3 fruit fly cellular contexts compared by ENCODE assay signal in genomic region chr3R:24557020-24557465, dm6.
TF ChIP-seq lines count a peak whose summit lies in the region.

No protein-coding gene starts in this region.

TF ChIP-seq in whole organism, adult, 20 proteins besides CTCF, POLR2A, EP300 and RAD21 (continued from another document):
- TF ChIP-seq tj (GFP tag; optimal IDR thresholded peaks at IDR 0.05; lab: Kevin White, UChicago) (peak; percentile 18), CG12768 (GFP tag; optimal IDR thresholded peaks at IDR 0.05; lab: Kevin White, UChicago) (peak; percentile 34)

TF ChIP-seq in whole organism, embryonic, 481 proteins besides CTCF, POLR2A, EP300 and RAD21 (continued from another document and continues in another):
- TF ChIP-seq CG12659 (GFP tag; optimal IDR thresholded peaks at IDR 0.05; lab: Kevin White, UChicago) (peak; percentile 54), trh (GFP tag; optimal IDR thresholded peaks at IDR 0.05; lab: Kevin White, UChicago) (peak; percentile 36), bcd (GFP tag; optimal IDR thresholded peaks at IDR 0.05; lab: Kevin White, UChicago) (no peak), PHDP (tag; optimal IDR thresholded peaks at IDR 0.05; lab: Kevin White, UChicago) (peak; percentile 43), maf-S (GFP tag; optimal IDR thresholded peaks at IDR 0.05; lab: Kevin White, UChicago) (peak; percentile 24), trem (tag; optimal IDR thresholded peaks at IDR 0.05; lab: Kevin White, UChicago) (peak; percentile 17), zfh2 (GFP tag; optimal IDR thresholded peaks at IDR 0.05; lab: Kevin White, UChicago) (no peak), CG18764 (GFP tag; optimal IDR thresholded peaks at IDR 0.05; lab: Kevin White, UChicago) (peak; percentile 39), cato (GFP tag; optimal IDR thresholded peaks at IDR 0.05; lab: Kevin White, UChicago; ENCODE audit: borderline replicate concordance) (no peak), CG14441 (GFP tag; IDR thresholded peaks at IDR 0.05; lab: Robert Waterston, UW) (peak; percentile 63), Drgx (GFP tag; IDR thresholded peaks at IDR 0.05; lab: Robert Waterston, UW) (no peak), sima (GFP tag; optimal IDR thresholded peaks at IDR 0.05; lab: Kevin White, UChicago) (no peak), ap (GFP tag; IDR thresholded peaks at IDR 0.05; lab: Robert Waterston, UW) (0 out of 2 replicates have a peak, but pooled peaks have one; percentile 4), CG8281 (tag; optimal IDR thresholded peaks at IDR 0.05; lab: Kevin White, UChicago) (no peak), CG31388 (GFP tag; optimal IDR thresholded peaks at IDR 0.05; lab: Kevin White, UChicago) (peak; percentile 32), Side (GFP tag; optimal IDR thresholded peaks at IDR 0.05; lab: Kevin White, UChicago) (peak; percentile 62), Eip74EF (GFP tag; optimal IDR thresholded peaks at IDR 0.05; lab: Kevin White, UChicago) (peak in 1 of 2 experiments; percentile 48), fd64A (GFP tag; optimal IDR thresholded peaks at IDR 0.05; lab: Kevin White, UChicago) (no peak), Ets97D (GFP tag; optimal IDR thresholded peaks at IDR 0.05; lab: Kevin White, UChicago) (peak; percentile 18), eve (GFP tag; optimal IDR thresholded peaks at IDR 0.05; lab: Kevin White, UChicago) (no peak), ro (GFP tag; IDR thresholded peaks at IDR 0.05; lab: Robert Waterston, UW) (no peak), CG17912 (GFP tag; optimal IDR thresholded peaks at IDR 0.05; lab: Kevin White, UChicago) (peak; percentile 46), twi (tag; optimal IDR thresholded peaks at IDR 0.05; lab: Kevin White, UChicago) (peak; percentile 32), oc (tag; optimal IDR thresholded peaks at IDR 0.05; lab: Kevin White, UChicago) (no peak), CG13894 (tag; optimal IDR thresholded peaks at IDR 0.05; lab: Kevin White, UChicago) (peak; percentile 88), repo (GFP tag; optimal IDR thresholded peaks at IDR 0.05; lab: Kevin White, UChicago) (peak; percentile 66), CG8089 (GFP tag; optimal IDR thresholded peaks at IDR 0.05; lab: Kevin White, UChicago) (peak; percentile 63), CG2120 (GFP tag; optimal IDR thresholded peaks at IDR 0.05; lab: Kevin White, UChicago) (peak; percentile 76), Dad (GFP tag; optimal IDR thresholded peaks at IDR 0.05; lab: Kevin White, UChicago) (peak; percentile 61), fd96Cb (tag; optimal IDR thresholded peaks at IDR 0.05; lab: Kevin White, UChicago) (no peak), CG1647 (GFP tag; optimal IDR thresholded peaks at IDR 0.05; lab: Kevin White, UChicago) (peak; percentile 5), CG14050 (GFP tag; IDR thresholded peaks at IDR 0.05; lab: Robert Waterston, UW) (no peak; the same call in 2 of the 3 replicates), Sry-β (GFP tag; optimal IDR thresholded peaks at IDR 0.05; lab: Kevin White, UChicago) (no peak), sug (tag; optimal IDR thresholded peaks at IDR 0.05; lab: Kevin White, UChicago) (peak; percentile 77), zf30C (GFP tag; optimal IDR thresholded peaks at IDR 0.05; lab: Kevin White, UChicago) (no peak), HmgZ (tag; optimal IDR thresholded peaks at IDR 0.05; lab: Kevin White, UChicago) (peak; percentile 81), dpn (GFP tag; optimal IDR thresholded peaks at IDR 0.05; lab: Kevin White, UChicago) (peak; percentile 78 to 79), tup (GFP tag; optimal IDR thresholded peaks at IDR 0.05; lab: Kevin White, UChicago) (no peak), H2.0 (GFP tag; IDR thresholded peaks at IDR 0.05; lab: Robert Waterston, UW) (peak; percentile 50), CG1529 (GFP tag; optimal IDR thresholded peaks at IDR 0.05; lab: Kevin White, UChicago) (no peak), Ets65A (GFP tag; lab: Kevin White, UChicago) (peak; percentile 93), unpg (GFP tag; optimal IDR thresholded peaks at IDR 0.05; lab: Kevin White, UChicago) (peak; percentile 8), ATbp (GFP tag; optimal IDR thresholded peaks at IDR 0.05; lab: Kevin White, UChicago) (no peak), CG31224 (GFP tag; IDR thresholded peaks at IDR 0.05; lab: Robert Waterston, UW) (0 out of 2 replicates have a peak, but pooled peaks have one; percentile 23), slbo (GFP tag; IDR thresholded peaks at IDR 0.05; lab: Robert Waterston, UW) (peak; percentile 88), kni (GFP tag; optimal IDR thresholded peaks at IDR 0.05; lab: Kevin White, UChicago) (peak; percentile 6), Myb (GFP tag; optimal IDR thresholded peaks at IDR 0.05; lab: Kevin White, UChicago) (peak; percentile 13), Atf6 (GFP tag; IDR thresholded peaks at IDR 0.05; lab: Robert Waterston, UW) (peak; percentile 51; the same call in 1 of the 2 replicates), CG4328 (GFP tag; optimal IDR thresholded peaks at IDR 0.05; lab: Kevin White, UChicago) (peak; percentile 40), prd (optimal IDR thresholded peaks at IDR 0.05; lab: Kevin White, UChicago) (no peak), prd (GFP tag; IDR thresholded peaks at IDR 0.05; lab: Robert Waterston, UW) (peak; percentile 74), unc-4 (GFP tag; IDR thresholded peaks at IDR 0.05; lab: Robert Waterston, UW; ENCODE audit: partially characterized antibody) (peak; percentile 42), CG12104 (GFP tag; optimal IDR thresholded peaks at IDR 0.05; lab: Kevin White, UChicago) (no peak), CG11456 (GFP tag; IDR thresholded peaks at IDR 0.05; lab: Robert Waterston, UW) (peak; percentile 95), CG32772 (GFP tag; IDR thresholded peaks at IDR 0.05; lab: Robert Waterston, UW) (no peak; the same call in 1 of the 2 replicates), rib (GFP tag; IDR thresholded peaks at IDR 0.05; lab: Robert Waterston, UW) (peak; percentile 73; the same call in 1 of the 2 replicates), CkIIα-i1 (GFP tag; IDR thresholded peaks at IDR 0.05; lab: Robert Waterston, UW) (no peak), CG17802 (tag; optimal IDR thresholded peaks at IDR 0.05; lab: Kevin White, UChicago) (no peak), CG43689 (GFP tag; IDR thresholded peaks at IDR 0.05; lab: Robert Waterston, UW) (no peak), Hr78 (GFP tag; optimal IDR thresholded peaks at IDR 0.05; lab: Kevin White, UChicago) (no peak), CG9727 (GFP tag; optimal IDR thresholded peaks at IDR 0.05; lab: Kevin White, UChicago) (peak; percentile 18), sob (GFP tag; IDR thresholded peaks at IDR 0.05; lab: Robert Waterston, UW) (peak; percentile 74), H15 (GFP tag; IDR thresholded peaks at IDR 0.05; lab: Robert Waterston, UW) (peak; percentile 71; the same call in 2 of the 3 replicates), CG7987 (GFP tag; optimal IDR thresholded peaks at IDR 0.05; lab: Kevin White, UChicago) (peak; percentile 66), Ssrp (tag; optimal IDR thresholded peaks at IDR 0.05; lab: Kevin White, UChicago) (peak; percentile 27)

TF ChIP-seq in whole organism, prepupa, 60 proteins besides CTCF, POLR2A, EP300 and RAD21 (continued from another document):
- TF ChIP-seq Hr38 (GFP tag; optimal IDR thresholded peaks at IDR 0.05; lab: Kevin White, UChicago): no peak
- TF ChIP-seq Sox102F (GFP tag; optimal IDR thresholded peaks at IDR 0.05; lab: Kevin White, UChicago): no peak
- TF ChIP-seq Hr4 (GFP tag; optimal IDR thresholded peaks at IDR 0.05; lab: Kevin White, UChicago): peak; percentile 25
- TF ChIP-seq spab (GFP tag; optimal IDR thresholded peaks at IDR 0.05; lab: Kevin White, UChicago): no peak
- TF ChIP-seq CG7368 (GFP tag; optimal IDR thresholded peaks at IDR 0.05; lab: Kevin White, UChicago): no peak
- no peak for TF ChIP-seq CG11762 (GFP tag; optimal IDR thresholded peaks at IDR 0.05; lab: Kevin White, UChicago; ENCODE audit: insufficient read depth)
- no peak for TF ChIP-seq CG8319 (GFP tag; optimal IDR thresholded peaks at IDR 0.05; lab: Kevin White, UChicago)
- TF ChIP-seq CG6854 (GFP tag; optimal IDR thresholded peaks at IDR 0.05; lab: Kevin White, UChicago): peak; percentile 19
- TF ChIP-seq fd85E (GFP tag; optimal IDR thresholded peaks at IDR 0.05; lab: Kevin White, UChicago): no peak
- peak; percentile 45 for TF ChIP-seq vri (GFP tag; optimal IDR thresholded peaks at IDR 0.05; lab: Kevin White, UChicago)
- no peak for TF ChIP-seq net (GFP tag; optimal IDR thresholded peaks at IDR 0.05; lab: Kevin White, UChicago)
- no peak for TF ChIP-seq CG8632 (GFP tag; optimal IDR thresholded peaks at IDR 0.05; lab: Kevin White, UChicago)
- TF ChIP-seq salr (GFP tag; optimal IDR thresholded peaks at IDR 0.05; lab: Kevin White, UChicago): no peak
- no peak for TF ChIP-seq Lpt (GFP tag; optimal IDR thresholded peaks at IDR 0.05; lab: Kevin White, UChicago)
- TF ChIP-seq CG10631 (GFP tag; optimal IDR thresholded peaks at IDR 0.05; lab: Kevin White, UChicago): no peak
- no peak for TF ChIP-seq Eip75B (GFP tag; optimal IDR thresholded peaks at IDR 0.05; lab: Kevin White, UChicago)
- no peak for TF ChIP-seq eg (GFP tag; IDR thresholded peaks at IDR 0.05; lab: Robert Waterston, UW)
- TF ChIP-seq Sox14 (GFP tag; optimal IDR thresholded peaks at IDR 0.05; lab: Kevin White, UChicago): peak; percentile 51
- peak; percentile 12 for TF ChIP-seq CG11902 (GFP tag; optimal IDR thresholded peaks at IDR 0.05; lab: Kevin White, UChicago)
- TF ChIP-seq fkh (GFP tag; optimal IDR thresholded peaks at IDR 0.05; lab: Kevin White, UChicago): no peak
- no peak for TF ChIP-seq Blimp-1 (GFP tag; optimal IDR thresholded peaks at IDR 0.05; lab: Kevin White, UChicago)
- peak; percentile 52 for TF ChIP-seq CG9139 (GFP tag; optimal IDR thresholded peaks at IDR 0.05; lab: Kevin White, UChicago)
- peak; percentile 81 for TF ChIP-seq Eip78C (GFP tag; lab: Kevin White, UChicago)
- TF ChIP-seq svp (GFP tag; lab: Kevin White, UChicago): peak; percentile 89
- no peak for TF ChIP-seq Eip93F (GFP tag; optimal IDR thresholded peaks at IDR 0.05; lab: Kevin White, UChicago)
- TF ChIP-seq CG32006 (GFP tag; optimal IDR thresholded peaks at IDR 0.05; lab: Kevin White, UChicago): no peak
- no peak for TF ChIP-seq CG3919 (GFP tag; optimal IDR thresholded peaks at IDR 0.05; lab: Kevin White, UChicago)
- peak; percentile 4 for TF ChIP-seq CG6792 (GFP tag; optimal IDR thresholded peaks at IDR 0.05; lab: Kevin White, UChicago)
- TF ChIP-seq CG15336 (GFP tag; IDR thresholded peaks at IDR 0.05; lab: Robert Waterston, UW): no peak
- TF ChIP-seq topi (GFP tag; optimal IDR thresholded peaks at IDR 0.05; lab: Kevin White, UChicago): peak; percentile 72
- no peak for TF ChIP-seq CG10669 (GFP tag; optimal IDR thresholded peaks at IDR 0.05; lab: Kevin White, UChicago)
- no peak for TF ChIP-seq dac (GFP tag; optimal IDR thresholded peaks at IDR 0.05; lab: Kevin White, UChicago)
- TF ChIP-seq CG11294 (GFP tag; IDR thresholded peaks at IDR 0.05; lab: Robert Waterston, UW): no peak
- peak; percentile 48 for TF ChIP-seq OdsH (GFP tag; optimal IDR thresholded peaks at IDR 0.05; lab: Kevin White, UChicago)
- no peak for TF ChIP-seq Ets96B (tag; optimal IDR thresholded peaks at IDR 0.05; lab: Kevin White, UChicago)
- TF ChIP-seq Smox (GFP tag; optimal IDR thresholded peaks at IDR 0.05; lab: Kevin White, UChicago): no peak
- peak; percentile 44 for TF ChIP-seq acj6 (GFP tag; optimal IDR thresholded peaks at IDR 0.05; lab: Kevin White, UChicago)
- TF ChIP-seq CG4318 (GFP tag; optimal IDR thresholded peaks at IDR 0.05; lab: Kevin White, UChicago): no peak
- TF ChIP-seq Ets21C (GFP tag; optimal IDR thresholded peaks at IDR 0.05; lab: Kevin White, UChicago): peak; percentile 13
- no peak for TF ChIP-seq dsx (GFP tag; optimal IDR thresholded peaks at IDR 0.05; lab: Kevin White, UChicago; ENCODE audit: poor library complexity, severe bottlenecking)
TF ChIP-seq in whole organism, prepupa: peak in this region for 20.
